Worm (Caenorhabditis elegans): ENCODE measurements around the gene F49F1.15.

DNA sequence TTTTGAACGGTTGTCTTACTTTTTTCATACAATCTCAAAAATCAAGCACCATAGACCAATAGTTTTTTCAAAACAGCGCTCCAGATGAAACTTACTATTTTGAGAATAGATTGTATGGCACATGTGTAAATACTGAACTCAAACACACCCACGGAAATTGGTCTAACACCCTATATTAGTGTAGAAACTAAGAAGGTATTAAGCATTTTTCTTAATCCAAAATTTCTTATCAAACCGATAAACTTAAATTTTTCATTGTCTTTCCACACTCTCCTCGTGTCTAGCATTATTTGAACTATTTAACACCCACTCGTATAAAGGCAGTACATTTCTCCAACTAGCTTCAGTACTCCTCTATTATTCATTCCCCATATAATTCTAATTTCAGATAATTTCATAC lies 35.7 kb upstream of the F49F1.15 start:
- TF ChIP-seq unc-120 (tag; optimal IDR thresholded peaks at IDR 0.05; ENCODE audit: poor library complexity, severe bottlenecking) (no peak), lsy-2 (tag; optimal IDR thresholded peaks at IDR 0.05) (no peak), ces-1 (GFP tag; optimal IDR thresholded peaks at IDR 0.05) (no peak), sptf-1 (tag; optimal IDR thresholded peaks at IDR 0.05) (no peak), nhr-76 (tag; optimal IDR thresholded peaks at IDR 0.05) (no peak), flh-1 (GFP tag; optimal IDR thresholded peaks at IDR 0.05) (no peak)

Data from whole organism, mixed stage, embryonic.